Worm (Caenorhabditis elegans) whole organism, midembryonic: ENCODE measurements around the gene W01C9.2.

Experiments used
- flt-1 ChIP-seq: fragments of 200-800 bp; sonication (Bioruptor generic); IDR thresholded peaks from 2 replicates; pipeline ENCODE4 v1.3.6; 2022; ENCODE audit warnings: missing genetic modification characterization, missing compliant biosample characterization
- klf-2 ChIP-seq: fragments of 200-800 bp; sonication (Bioruptor generic); conservative IDR thresholded peaks from 2 replicates; pipeline ENCODE4 v1.3.6; 2022; ENCODE audit warnings: missing genetic modification reagents, missing genetic modification characterization, missing compliant biosample characterization
- med-1 ChIP-seq: sonication (generic microtip); optimal IDR thresholded peaks from 2 replicates; lab custom pipeline; 2017; ENCODE audit warnings: missing genetic modification characterization, mild to moderate bottlenecking, missing compliant biosample characterization, antibody characterized with exemption, missing genetic modification reagents; ENCODE audit not compliant: insufficient read depth
- tab-1 ChIP-seq: fragments of 200-800 bp; sonication (Bioruptor generic); IDR thresholded peaks from 2 replicates; pipeline ENCODE4 v1.3.6; 2022; ENCODE audit warnings: missing genetic modification characterization, missing compliant biosample characterization

DNA sequence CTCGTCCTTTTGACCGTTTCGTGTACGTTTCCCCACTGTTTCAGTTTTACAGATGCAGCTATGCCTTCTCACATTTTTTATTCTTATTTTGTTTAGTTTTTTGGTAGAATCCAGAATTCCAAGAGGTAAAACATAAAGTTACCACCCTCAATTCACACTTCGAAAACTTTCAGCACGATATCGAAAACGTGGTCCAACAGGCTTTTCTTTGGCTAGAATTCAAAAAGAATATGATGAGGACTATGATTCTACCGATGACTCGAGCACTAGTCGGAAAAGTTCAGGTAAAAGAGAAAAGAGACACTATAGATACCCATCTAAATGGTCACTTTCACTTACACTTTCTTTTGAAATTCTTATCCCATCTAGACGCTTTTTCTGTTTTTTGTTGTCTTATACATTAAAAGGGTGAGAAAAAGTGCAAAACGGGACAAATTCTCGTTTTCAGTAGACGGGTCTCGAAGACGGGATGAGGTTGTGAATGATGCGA, 41.9 kb upstream of the W01C9.2 start, which contains the start of gene M05D6.9:
- TF ChIP-seq tab-1 (GFP tag; lab: Robert Waterston, UW) (no peak), flt-1 (no peak), med-1 (GFP tag; lab: Kevin White, UChicago) (no peak), klf-2 (no peak)
